Fruit fly (Drosophila melanogaster) whole organism, embryonic: ENCODE results near the gene arm.

Source experiments
- CG10543 ChIP-seq: fragments of 200-800 bp; sonication (Bioruptor generic); optimal IDR thresholded peaks from 3 replicates; lab custom pipeline; 2017; ENCODE audit warnings: missing biosample characterization, mild to moderate bottlenecking, missing genetic modification characterization, moderate library complexity
- CG13894 ChIP-seq: fragments of 200-800 bp; sonication (Bioruptor generic); optimal IDR thresholded peaks from 3 replicates; lab custom pipeline; 2018; ENCODE audit warnings: missing biosample characterization, mild to moderate bottlenecking, missing genetic modification characterization, moderate library complexity
- CG1832 ChIP-seq: fragments of 200-800 bp; sonication (Bioruptor generic); optimal IDR thresholded peaks from 2 replicates; lab custom pipeline; 2017; ENCODE audit warnings: missing biosample characterization, mild to moderate bottlenecking, missing genetic modification characterization, inconsistent platforms
- CG4328 ChIP-seq: fragments of 200-800 bp; sonication (Bioruptor generic); optimal IDR thresholded peaks from 3 replicates; lab custom pipeline; 2017; ENCODE audit warnings: missing biosample characterization, missing genetic modification reagents, missing genetic modification characterization
- CG4707 ChIP-seq: fragments of 200-800 bp; sonication (Bioruptor generic); optimal IDR thresholded peaks from 2 replicates; lab custom pipeline; 2018; ENCODE audit warnings: missing biosample characterization, mild to moderate bottlenecking, missing genetic modification characterization, moderate library complexity
- CG7839 ChIP-seq: fragments of 200-800 bp; sonication (Bioruptor generic); optimal IDR thresholded peaks from 3 replicates; lab custom pipeline; 2018; ENCODE audit warnings: missing biosample characterization, mild to moderate bottlenecking, missing genetic modification characterization, moderate library complexity
- Dek ChIP-seq: fragments of 200-800 bp; sonication (Bioruptor generic); optimal IDR thresholded peaks from 3 replicates; lab custom pipeline; 2019; ENCODE audit warnings: missing biosample characterization, mild to moderate bottlenecking, missing genetic modification characterization, moderate library complexity
- dysf ChIP-seq: fragments of 200-800 bp; sonication (Bioruptor generic); IDR thresholded peaks from 3 replicates; pipeline ENCODE4 v1.3.6; 2022; ENCODE audit warnings: missing biosample characterization, missing genetic modification characterization
- fru ChIP-seq: fragments of >200 bp; optimal IDR thresholded peaks from 2 replicates; lab custom pipeline; 2017
- jigr1 ChIP-seq: fragments of 200-800 bp; sonication (Bioruptor generic); IDR thresholded peaks from 3 replicates; pipeline ENCODE4 v1.3.6; 2022; ENCODE audit warnings: missing biosample characterization, missing genetic modification characterization
- org-1 ChIP-seq: fragments of 200-800 bp; sonication (Bioruptor generic); optimal IDR thresholded peaks from 2 replicates; lab custom pipeline; 2017; ENCODE audit warnings: missing biosample characterization, missing genetic modification characterization
- ssp ChIP-seq: fragments of 200-800 bp; sonication (Bioruptor generic); IDR thresholded peaks from 2 replicates; pipeline ENCODE4 v1.3.6; 2022; ENCODE audit warnings: missing biosample characterization, missing genetic modification characterization
- twi ChIP-seq: fragments of 200-800 bp; optimal IDR thresholded peaks from 2 replicates; lab custom pipeline; 2019; ENCODE audit warnings: missing biosample characterization, mild to moderate bottlenecking, missing genetic modification characterization, moderate library complexity

DNA sequence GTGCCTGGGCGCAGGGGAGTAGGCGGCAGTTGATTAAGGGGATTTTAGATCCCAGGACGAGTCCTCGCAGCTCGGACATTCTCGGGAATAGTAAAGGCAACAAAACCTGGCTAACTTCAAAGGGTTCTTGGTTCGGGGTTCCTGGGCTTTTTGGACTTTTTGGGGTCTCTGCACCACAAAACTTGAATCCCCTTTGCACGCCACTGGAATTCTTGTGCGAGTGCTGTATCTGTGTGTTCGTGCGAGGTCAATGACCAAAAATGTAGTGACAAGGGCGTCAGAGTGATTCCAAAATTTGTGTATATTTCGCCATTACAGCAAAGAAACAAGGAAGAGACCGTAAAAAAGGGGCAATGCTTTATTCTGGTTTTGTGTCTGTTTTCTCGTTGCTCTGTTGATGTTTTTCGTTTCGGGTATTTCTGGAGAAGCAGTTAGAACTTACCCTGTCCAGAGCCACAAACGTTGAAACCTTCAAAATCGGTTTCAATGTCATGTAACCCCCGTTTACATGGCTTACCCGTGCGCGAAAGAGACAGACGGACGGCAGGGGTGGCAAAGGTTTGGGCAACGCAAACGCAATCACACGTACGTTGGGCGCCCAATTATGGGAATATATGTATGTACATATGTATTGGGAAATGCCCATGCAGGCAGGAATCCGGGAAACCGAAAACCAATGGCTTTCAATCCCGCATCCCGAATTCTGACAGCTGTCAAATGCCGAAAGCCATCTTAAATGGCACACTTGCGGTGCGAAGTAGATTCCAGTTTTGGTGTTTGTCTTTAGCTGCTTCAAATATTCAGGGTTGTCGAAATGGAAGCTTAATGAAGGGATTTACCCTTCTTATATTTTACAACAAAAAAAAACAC, 44.0 kb upstream of the arm start:
- peak; percentile 42; the same call in 1 of the 2 replicates for TF ChIP-seq ssp (GFP tag; lab: Robert Waterston, UW)
- peak; percentile 57 for TF ChIP-seq dysf (GFP tag; lab: Robert Waterston, UW)
- TF ChIP-seq fru (lab: Kevin White, UChicago) = no peak
- TF ChIP-seq CG13894 (tag; lab: Kevin White, UChicago) = peak; percentile 47
- peak; percentile 49 for TF ChIP-seq CG7839 (tag; lab: Kevin White, UChicago)
- TF ChIP-seq CG4707 (GFP tag; lab: Kevin White, UChicago) = no peak
- peak; percentile 28 for TF ChIP-seq twi (tag; lab: Kevin White, UChicago)
- no peak for TF ChIP-seq CG10543 (GFP tag; lab: Kevin White, UChicago)
- no peak for TF ChIP-seq CG4328
- TF ChIP-seq org-1 = peak; percentile 39
- TF ChIP-seq Dek (tag; lab: Kevin White, UChicago) = no peak
- TF ChIP-seq CG1832 (GFP tag; lab: Kevin White, UChicago) = no peak
- 0 out of 3 replicates have a peak, but pooled peaks have one; percentile 20 for TF ChIP-seq jigr1
